Fruit fly (Drosophila melanogaster) whole organism, prepupa: Measurements from ENCODE around the gene Oatp33Ea.

Source experiments
- CG7368 ChIP-seq: fragments of 200-800 bp; sonication (Bioruptor generic); optimal IDR thresholded peaks from 3 replicates; lab custom pipeline; 2016; ENCODE audit warnings: missing biosample characterization, missing genetic modification characterization
- Eip78C ChIP-seq: fragments of 200-800 bp; sonication (Bioruptor generic); peaks from one replicate; lab custom pipeline; 2016; ENCODE audit warnings: missing biosample characterization, missing genetic modification characterization
- svp ChIP-seq: fragments of 200-800 bp; sonication (Bioruptor generic); peaks from one replicate; lab custom pipeline; 2016; ENCODE audit warnings: missing biosample characterization, missing genetic modification characterization

DNA sequence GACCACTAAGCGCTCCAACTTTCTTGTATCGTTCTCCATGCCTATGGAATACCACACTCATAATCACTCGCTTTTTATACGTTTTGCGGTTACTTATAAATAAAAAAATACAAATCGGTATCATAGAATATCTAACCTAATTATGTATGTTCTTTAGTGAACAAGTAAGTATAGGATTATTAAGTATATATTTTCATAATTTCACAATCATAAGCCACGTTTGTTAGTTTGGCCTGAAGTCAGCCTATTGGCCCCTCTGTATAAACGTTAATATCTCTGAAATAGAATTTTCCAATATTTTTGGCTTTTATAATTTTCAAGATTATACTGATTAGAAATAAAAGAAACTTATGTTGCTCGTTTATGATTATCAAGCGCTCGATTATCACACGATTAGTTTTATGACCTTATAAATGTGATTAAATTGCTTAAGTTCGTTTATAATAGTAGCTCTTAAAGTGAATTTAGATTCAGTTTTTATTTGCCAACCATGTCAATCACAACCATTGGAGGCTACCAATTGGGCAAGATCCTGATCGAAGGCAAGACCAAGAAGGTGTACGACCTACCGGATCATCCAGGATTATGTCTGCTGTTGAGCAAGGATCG lies 7.6 kb upstream of the Oatp33Ea start, which contains the start of gene CG5418:
- TF ChIP-seq Eip78C (GFP tag; lab: Kevin White, UChicago) (no peak), CG7368 (GFP tag; lab: Kevin White, UChicago) (no peak), svp (GFP tag; lab: Kevin White, UChicago) (no peak)
